Worm (Caenorhabditis elegans): Measurements from ENCODE around the gene T14A8.2.

Gene T14A8.2

ce11 chrIV:7790151-7790691 lies 32.2 kb downstream of the T14A8.2 start:
- TF ChIP-seq snpc-4 (tag; optimal IDR thresholded peaks at IDR 0.05), result no peak
- TF ChIP-seq nhr-237 (tag; optimal IDR thresholded peaks at IDR 0.05), result no peak

- TF ChIP-seq nhr-43 (tag; optimal IDR thresholded peaks at IDR 0.05; ENCODE audit: poor library complexity, severe bottlenecking), result peak; percentile 16
- peak; percentile 32 for TF ChIP-seq hmg-11 (tag; optimal IDR thresholded peaks at IDR 0.05)
- TF ChIP-seq lin-39 (tag; optimal IDR thresholded peaks at IDR 0.05), result peak; percentile 70
- no peak for TF ChIP-seq ZK546.5 (tag; optimal IDR thresholded peaks at IDR 0.05)
- peak; percentile 74 for TF ChIP-seq pha-4 (tag; optimal IDR thresholded peaks at IDR 0.05)
- peak; percentile 95 for TF ChIP-seq ama-1 (optimal IDR thresholded peaks at IDR 0.05)
- TF ChIP-seq ztf-4 (tag; optimal IDR thresholded peaks at IDR 0.05), result peak; percentile 64
- peak; percentile 43 for TF ChIP-seq nhr-25 (tag; optimal IDR thresholded peaks at IDR 0.05)
- TF ChIP-seq pqm-1 (tag; optimal IDR thresholded peaks at IDR 0.05), result peak; percentile 17
- no peak for TF ChIP-seq snpc-4 (tag; optimal IDR thresholded peaks at IDR 0.05)
- TF ChIP-seq lin-15B (tag; optimal IDR thresholded peaks at IDR 0.05), result peak; percentile 41
- TF ChIP-seq nhr-28 (tag; optimal IDR thresholded peaks at IDR 0.05), result no peak
- peak; percentile 66 for TF ChIP-seq nfya-1 (tag; optimal IDR thresholded peaks at IDR 0.05; ENCODE audit: insufficient read depth)
- peak; percentile 46 for TF ChIP-seq lsy-12 (tag; optimal IDR thresholded peaks at IDR 0.05)
- peak; percentile 48 for TF ChIP-seq elt-2 (tag; optimal IDR thresholded peaks at IDR 0.05)
- TF ChIP-seq tbx-2 (tag; optimal IDR thresholded peaks at IDR 0.05), result no peak
- TF ChIP-seq unc-62 (GFP tag; optimal IDR thresholded peaks at IDR 0.05), result no peak
- no peak for TF ChIP-seq zag-1 (tag; optimal IDR thresholded peaks at IDR 0.05)
- peak; percentile 8 for TF ChIP-seq jun-1 (tag; optimal IDR thresholded peaks at IDR 0.05)
- peak; percentile 32 for TF ChIP-seq egl-5 (tag; optimal IDR thresholded peaks at IDR 0.05)
Measured at ce11 chrIV:7789521-7789949, 32.9 kb downstream of the T14A8.2 start, which contains the start of gene imp-3. Gene imp-3, minus strand, starts transcription at chrIV:7789613.

- TF ChIP-seq ceh-82 (tag; optimal IDR thresholded peaks at IDR 0.05) (no peak), egl-27 (tag; optimal IDR thresholded peaks at IDR 0.05) (no peak), ztf-4 (tag; optimal IDR thresholded peaks at IDR 0.05) (no peak), nhr-25 (tag; optimal IDR thresholded peaks at IDR 0.05) (peak; percentile 9), pha-4 (tag; optimal IDR thresholded peaks at IDR 0.05) (peak; percentile 80), elt-2 (tag; optimal IDR thresholded peaks at IDR 0.05) (peak; percentile 22), pqm-1 (tag; optimal IDR thresholded peaks at IDR 0.05) (peak; percentile 47), jun-1 (tag; optimal IDR thresholded peaks at IDR 0.05) (peak; percentile 1), nfya-1 (tag; optimal IDR thresholded peaks at IDR 0.05; ENCODE audit: insufficient read depth) (peak; percentile 67), snpc-4 (tag; optimal IDR thresholded peaks at IDR 0.05) (peak; percentile 38), lin-15B (tag; optimal IDR thresholded peaks at IDR 0.05) (peak; percentile 84), lsy-12 (tag; optimal IDR thresholded peaks at IDR 0.05) (peak; percentile 17), ceh-28 (tag; optimal IDR thresholded peaks at IDR 0.05) (peak; percentile 3), R02D3.7 (tag; optimal IDR thresholded peaks at IDR 0.05) (peak; percentile 55), lin-39 (tag; optimal IDR thresholded peaks at IDR 0.05) (no peak), ceh-16 (tag; optimal IDR thresholded peaks at IDR 0.05) (no peak), skn-1 (tag; optimal IDR thresholded peaks at IDR 0.05) (peak; percentile 40), nhr-11 (tag; optimal IDR thresholded peaks at IDR 0.05) (no peak), hmg-11 (tag; optimal IDR thresholded peaks at IDR 0.05) (peak; percentile 47), nhr-28 (tag; optimal IDR thresholded peaks at IDR 0.05) (no peak), egl-5 (tag; optimal IDR thresholded peaks at IDR 0.05) (peak; percentile 22), nhr-23 (tag; optimal IDR thresholded peaks at IDR 0.05) (peak; percentile 75), nhr-43 (tag; optimal IDR thresholded peaks at IDR 0.05; ENCODE audit: poor library complexity, severe bottlenecking) (peak; percentile 35)
Measured at ce11 chrIV:7785506-7786065, 36.8 kb downstream of the T14A8.2 start, which contains the start of gene tag-322. Gene tag-322, minus strand, starts transcription at chrIV:7785556.

- peak; percentile 68 for TF ChIP-seq elt-2 (tag; optimal IDR thresholded peaks at IDR 0.05)
- peak; percentile 6 for TF ChIP-seq jun-1 (tag; optimal IDR thresholded peaks at IDR 0.05)
- TF ChIP-seq lin-39 (tag; optimal IDR thresholded peaks at IDR 0.05), result no peak
- no peak for TF ChIP-seq ceh-28 (tag; optimal IDR thresholded peaks at IDR 0.05)
- TF ChIP-seq ceh-16 (tag; optimal IDR thresholded peaks at IDR 0.05), result no peak
- no peak for TF ChIP-seq fkh-2 (tag; optimal IDR thresholded peaks at IDR 0.05)
Measured at ce11 chrIV:7783801-7784411, 38.5 kb downstream of the T14A8.2 start, which contains the start of gene tag-321. Gene tag-321, minus strand, starts transcription at chrIV:7783851.

- peak; percentile 18 for TF ChIP-seq pha-4 (tag; optimal IDR thresholded peaks at IDR 0.05)
- no peak for TF ChIP-seq R02D3.7 (tag; optimal IDR thresholded peaks at IDR 0.05)
- TF ChIP-seq elt-2 (tag; optimal IDR thresholded peaks at IDR 0.05), result peak; percentile 40
Measured at ce11 chrIV:7782292-7782691, 40.1 kb downstream of the T14A8.2 start, which contains the start of gene sec-10. Gene sec-10, minus strand, starts transcription at chrIV:7782499.

Measured in whole organism, L3 larva.